Fruit fly (Drosophila melanogaster) whole organism, prepupa: ENCODE results near the gene Gr98b.
A peak's percentile ranks its signal among the peaks of the same experiment; 100 is the strongest.

ENCODE experiments used
- Blimp-1 ChIP-seq: fragments of 200-800 bp; sonication (Bioruptor generic); optimal IDR thresholded peaks from 3 replicates; lab custom pipeline; 2017; ENCODE audit warnings: missing biosample characterization, missing genetic modification characterization, mild to moderate bottlenecking, moderate library complexity, missing genetic modification reagents
- CG10669 ChIP-seq: fragments of 200-800 bp; sonication (Bioruptor generic); optimal IDR thresholded peaks from 3 replicates; lab custom pipeline; 2018; ENCODE audit warnings: missing biosample characterization, mild to moderate bottlenecking, missing genetic modification characterization, moderate library complexity
- CG11294 ChIP-seq: fragments of 200-800 bp; sonication (Bioruptor generic); IDR thresholded peaks from 2 replicates; pipeline ENCODE4 v1.3.6; 2022; ENCODE audit warnings: missing biosample characterization, missing genetic modification characterization
- CG11762 ChIP-seq: fragments of 200-800 bp; sonication (Bioruptor generic); optimal IDR thresholded peaks from 3 replicates; lab custom pipeline; 2016; ENCODE audit warnings: missing biosample characterization, missing genetic modification characterization; ENCODE audit not compliant: insufficient read depth
- CG11902 ChIP-seq: fragments of 200-800 bp; sonication (Bioruptor generic); optimal IDR thresholded peaks from 3 replicates; lab custom pipeline; 2016; ENCODE audit warnings: missing biosample characterization, missing genetic modification characterization
- CG1621 ChIP-seq: fragments of 200-800 bp; sonication (Bioruptor generic); optimal IDR thresholded peaks from 3 replicates; lab custom pipeline; 2018; ENCODE audit warnings: missing biosample characterization, mild to moderate bottlenecking, missing genetic modification characterization
- CG16779 ChIP-seq: fragments of 200-800 bp; sonication (Bioruptor generic); optimal IDR thresholded peaks from 3 replicates; lab custom pipeline; 2017; ENCODE audit warnings: missing biosample characterization, mild to moderate bottlenecking, missing genetic modification characterization
- CG3032 ChIP-seq: fragments of 200-800 bp; optimal IDR thresholded peaks from 2 replicates; lab custom pipeline; 2019; ENCODE audit warnings: missing biosample characterization, mild to moderate bottlenecking, missing genetic modification characterization, moderate library complexity
- CG32006 ChIP-seq: fragments of 200-800 bp; sonication (Bioruptor generic); optimal IDR thresholded peaks from 3 replicates; lab custom pipeline; 2017; ENCODE audit warnings: missing biosample characterization, mild to moderate bottlenecking, missing genetic modification characterization
- CG3919 ChIP-seq: fragments of 200-800 bp; sonication (Bioruptor generic); optimal IDR thresholded peaks from 3 replicates; lab custom pipeline; 2016; ENCODE audit warnings: missing biosample characterization, missing genetic modification characterization
- CG4318 ChIP-seq: fragments of 200-800 bp; sonication (Bioruptor generic); optimal IDR thresholded peaks from 3 replicates; lab custom pipeline; 2017; ENCODE audit warnings: missing biosample characterization, mild to moderate bottlenecking, missing genetic modification characterization
- CG6163 ChIP-seq: fragments of 200-800 bp; sonication (Bioruptor generic); IDR thresholded peaks from 3 replicates; pipeline ENCODE4 v1.3.6; 2022; ENCODE audit warnings: missing biosample characterization, missing genetic modification characterization
- CG6276 ChIP-seq: fragments of 200-800 bp; sonication (Bioruptor generic); optimal IDR thresholded peaks from 2 replicates; lab custom pipeline; 2017; ENCODE audit warnings: missing biosample characterization, mild to moderate bottlenecking, missing genetic modification characterization
- CG6792 ChIP-seq: fragments of 200-800 bp; sonication (Bioruptor generic); optimal IDR thresholded peaks from 3 replicates; lab custom pipeline; 2016; ENCODE audit warnings: missing biosample characterization, missing genetic modification characterization
- CG6808 ChIP-seq: fragments of 200-800 bp; sonication (Bioruptor generic); optimal IDR thresholded peaks from 3 replicates; lab custom pipeline; 2017; ENCODE audit warnings: missing biosample characterization, missing genetic modification characterization, mild to moderate bottlenecking, moderate library complexity, missing genetic modification reagents
- CG6854 ChIP-seq: fragments of 200-800 bp; sonication (Bioruptor generic); optimal IDR thresholded peaks from 2 replicates; lab custom pipeline; 2017; ENCODE audit warnings: missing biosample characterization, mild to moderate bottlenecking, missing genetic modification characterization
- CG7368 ChIP-seq: fragments of 200-800 bp; sonication (Bioruptor generic); optimal IDR thresholded peaks from 3 replicates; lab custom pipeline; 2016; ENCODE audit warnings: missing biosample characterization, missing genetic modification characterization
- CG8319 ChIP-seq: fragments of 200-800 bp; sonication (Bioruptor generic); optimal IDR thresholded peaks from 3 replicates; lab custom pipeline; 2016; ENCODE audit warnings: missing biosample characterization, missing genetic modification characterization
- CG8632 ChIP-seq: fragments of 200-800 bp; sonication (Bioruptor generic); optimal IDR thresholded peaks from 3 replicates; lab custom pipeline; 2016; ENCODE audit warnings: missing biosample characterization, missing genetic modification characterization
- Eip75B ChIP-seq: fragments of 200-800 bp; sonication (Bioruptor generic); optimal IDR thresholded peaks from 3 replicates; lab custom pipeline; 2016; ENCODE audit warnings: missing biosample characterization, missing genetic modification characterization
- Eip78C ChIP-seq: fragments of 200-800 bp; sonication (Bioruptor generic); peaks from one replicate; lab custom pipeline; 2016; ENCODE audit warnings: missing biosample characterization, missing genetic modification characterization
- Eip93F ChIP-seq: fragments of 200-800 bp; sonication (Bioruptor generic); optimal IDR thresholded peaks from 2 replicates; lab custom pipeline; 2016; ENCODE audit warnings: missing biosample characterization, mild to moderate bottlenecking, missing genetic modification characterization
- Ets21C ChIP-seq: fragments of 200-800 bp; sonication (Bioruptor generic); optimal IDR thresholded peaks from 3 replicates; lab custom pipeline; 2016; ENCODE audit warnings: missing biosample characterization, missing genetic modification characterization
- Hr39 ChIP-seq: fragments of 200-800 bp; sonication (Bioruptor generic); optimal IDR thresholded peaks from 2 replicates; lab custom pipeline; 2016; ENCODE audit warnings: missing biosample characterization, missing genetic modification characterization
- Hr4 ChIP-seq: fragments of 200-800 bp; sonication (Bioruptor generic); optimal IDR thresholded peaks from 3 replicates; lab custom pipeline; 2016; ENCODE audit warnings: missing biosample characterization, missing genetic modification characterization
- Met ChIP-seq: fragments of 200-800 bp; sonication (Bioruptor generic); optimal IDR thresholded peaks from 3 replicates; lab custom pipeline; 2016; ENCODE audit warnings: missing biosample characterization, missing genetic modification characterization
- OdsH ChIP-seq: fragments of 200-800 bp; sonication (Bioruptor generic); optimal IDR thresholded peaks from 3 replicates; lab custom pipeline; 2016; ENCODE audit warnings: missing biosample characterization, missing genetic modification characterization
- achi ChIP-seq: fragments of 200-800 bp; sonication (Bioruptor generic); optimal IDR thresholded peaks from 3 replicates; lab custom pipeline; 2016; ENCODE audit warnings: missing biosample characterization, missing genetic modification characterization
- acj6 ChIP-seq: fragments of 200-800 bp; sonication (Bioruptor generic); optimal IDR thresholded peaks from 3 replicates; lab custom pipeline; 2016; ENCODE audit warnings: missing biosample characterization, missing genetic modification characterization
- cyc ChIP-seq: fragments of 200-800 bp; sonication (Bioruptor generic); optimal IDR thresholded peaks from 3 replicates; lab custom pipeline; 2016; ENCODE audit warnings: missing biosample characterization, missing genetic modification characterization
- dsx ChIP-seq: fragments of 200-800 bp; optimal IDR thresholded peaks from 3 replicates; lab custom pipeline; 2019; ENCODE audit warnings: missing biosample characterization, mild to moderate bottlenecking, missing genetic modification characterization, moderate library complexity; ENCODE audit not compliant: poor library complexity, severe bottlenecking
- esn ChIP-seq: fragments of 200-800 bp; sonication (Bioruptor generic); optimal IDR thresholded peaks from 2 replicates; lab custom pipeline; 2016; ENCODE audit warnings: missing biosample characterization, mild to moderate bottlenecking, missing genetic modification characterization, moderate library complexity
- fd59A ChIP-seq: fragments of 200-800 bp; sonication (Bioruptor generic); optimal IDR thresholded peaks from 2 replicates; lab custom pipeline; 2017; ENCODE audit warnings: missing biosample characterization, mild to moderate bottlenecking, missing genetic modification characterization, missing genetic modification reagents
- fd85E ChIP-seq: fragments of 200-800 bp; sonication (Bioruptor generic); optimal IDR thresholded peaks from 3 replicates; lab custom pipeline; 2016; ENCODE audit warnings: missing biosample characterization, missing genetic modification characterization
- fkh ChIP-seq: fragments of 200-800 bp; sonication (Bioruptor generic); optimal IDR thresholded peaks from 3 replicates; lab custom pipeline; 2017; ENCODE audit warnings: missing biosample characterization, mild to moderate bottlenecking, missing genetic modification characterization, moderate library complexity
- lz ChIP-seq: fragments of 200-800 bp; sonication (Bioruptor generic); optimal IDR thresholded peaks from 3 replicates; lab custom pipeline; 2016; ENCODE audit warnings: missing biosample characterization, missing genetic modification characterization
- net ChIP-seq: fragments of 200-800 bp; sonication (Bioruptor generic); optimal IDR thresholded peaks from 3 replicates; lab custom pipeline; 2016; ENCODE audit warnings: missing biosample characterization, missing genetic modification characterization
- pdm3 ChIP-seq: fragments of 200-800 bp; sonication (Bioruptor generic); optimal IDR thresholded peaks from 3 replicates; lab custom pipeline; 2016; ENCODE audit warnings: missing biosample characterization, missing genetic modification characterization
- spab ChIP-seq: fragments of 200-800 bp; sonication (Bioruptor generic); optimal IDR thresholded peaks from 2 replicates; lab custom pipeline; 2017; ENCODE audit warnings: missing biosample characterization, mild to moderate bottlenecking, missing genetic modification characterization, missing genetic modification reagents
- ss ChIP-seq, 2 experiments: fragments of 200-800 bp; sonication (Bioruptor generic); optimal IDR thresholded peaks; 2 replicates in 1 of 2; 3 replicates in 1 of 2; lab custom pipeline; 2017 to 2018; ENCODE audit warnings: mild to moderate bottlenecking in 2 of 2, missing biosample characterization in 2 of 2, missing genetic modification characterization in 2 of 2, moderate library complexity in 1 of 2
- svp ChIP-seq: fragments of 200-800 bp; sonication (Bioruptor generic); peaks from one replicate; lab custom pipeline; 2016; ENCODE audit warnings: missing biosample characterization, missing genetic modification characterization
- topi ChIP-seq: fragments of 200-800 bp; sonication (Bioruptor generic); optimal IDR thresholded peaks from 3 replicates; lab custom pipeline; 2016; ENCODE audit warnings: missing biosample characterization, missing genetic modification characterization
- vri ChIP-seq: fragments of 200-800 bp; sonication (Bioruptor generic); optimal IDR thresholded peaks from 3 replicates; lab custom pipeline; 2016; ENCODE audit warnings: missing biosample characterization, mild to moderate bottlenecking, missing genetic modification characterization

The Gr98b gene

DNA sequence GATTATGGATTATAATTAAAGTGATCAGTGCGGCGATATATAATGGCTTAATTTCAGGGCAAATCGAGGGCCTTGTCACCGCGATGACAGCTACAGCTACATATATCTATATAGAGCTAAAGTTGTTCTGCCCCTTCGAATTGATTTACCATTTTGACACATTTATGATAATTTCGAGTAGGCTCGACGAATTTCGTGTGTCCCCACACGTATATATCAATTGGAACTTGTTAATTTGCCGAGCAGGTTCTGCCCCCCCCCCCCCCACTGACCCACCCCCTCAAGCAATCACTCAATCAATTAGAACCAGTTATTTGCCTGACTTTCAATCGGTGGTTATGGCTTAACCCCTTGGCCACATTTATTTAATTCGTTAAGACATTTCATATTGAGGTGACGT is 37.1 kb downstream of the Gr98b start:
- TF ChIP-seq CG11294 (GFP tag; lab: Robert Waterston, UW) (no peak), lz (GFP tag; lab: Kevin White, UChicago) (no peak), ss (GFP tag; optimal IDR thresholded peaks at IDR 0.05; lab: Kevin White, UChicago) (no peak), CG7368 (GFP tag; lab: Kevin White, UChicago) (no peak), fkh (GFP tag; lab: Kevin White, UChicago) (peak; percentile 29)

DNA sequence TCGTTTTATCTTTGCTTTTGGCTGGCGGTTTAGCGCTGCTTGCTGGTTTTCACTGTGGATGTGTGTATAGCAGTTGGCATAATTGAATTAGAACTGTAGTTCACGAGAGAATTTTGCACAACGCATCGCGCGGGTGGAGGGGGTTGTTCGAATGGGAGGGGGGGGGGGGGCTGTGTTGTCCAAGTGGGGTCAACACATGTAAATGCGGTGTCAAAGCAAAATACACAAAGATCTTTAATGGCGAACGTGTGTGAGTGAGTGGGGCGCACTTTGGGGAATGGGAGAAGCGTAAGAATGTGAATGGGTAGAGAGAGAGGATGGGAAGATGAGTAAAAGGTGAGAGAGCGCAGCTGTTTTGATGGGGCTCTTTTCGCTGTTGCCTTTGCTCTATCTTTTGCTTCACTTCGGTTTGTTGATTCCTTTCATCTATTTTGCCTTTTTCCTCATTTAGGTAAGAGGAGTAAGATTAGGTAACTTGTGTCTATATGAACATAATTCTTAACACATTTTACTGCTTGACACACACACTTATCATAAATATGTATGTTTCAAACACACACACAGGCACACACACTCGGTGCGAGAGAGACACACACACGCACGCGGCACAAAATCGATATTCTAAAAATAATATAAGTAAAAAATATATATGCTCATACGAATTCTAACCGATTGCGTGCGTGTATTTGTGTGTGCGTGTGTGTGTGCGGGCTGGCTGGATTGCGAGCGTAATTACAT is 38.1 kb downstream of the Gr98b start:
- TF ChIP-seq CG10669 (GFP tag; lab: Kevin White, UChicago) (no peak), Eip75B (GFP tag; lab: Kevin White, UChicago) (no peak), svp (GFP tag; lab: Kevin White, UChicago) (peak; percentile 72), CG1621 (tag; lab: Kevin White, UChicago) (no peak), CG3919 (GFP tag; lab: Kevin White, UChicago) (no peak), CG6854 (peak; percentile 27), vri (GFP tag; lab: Kevin White, UChicago) (peak; percentile 31), CG6808 (GFP tag; lab: Kevin White, UChicago) (no peak), fd59A (GFP tag; lab: Kevin White, UChicago) (no peak), fkh (GFP tag; lab: Kevin White, UChicago) (peak; percentile 28)

DNA sequence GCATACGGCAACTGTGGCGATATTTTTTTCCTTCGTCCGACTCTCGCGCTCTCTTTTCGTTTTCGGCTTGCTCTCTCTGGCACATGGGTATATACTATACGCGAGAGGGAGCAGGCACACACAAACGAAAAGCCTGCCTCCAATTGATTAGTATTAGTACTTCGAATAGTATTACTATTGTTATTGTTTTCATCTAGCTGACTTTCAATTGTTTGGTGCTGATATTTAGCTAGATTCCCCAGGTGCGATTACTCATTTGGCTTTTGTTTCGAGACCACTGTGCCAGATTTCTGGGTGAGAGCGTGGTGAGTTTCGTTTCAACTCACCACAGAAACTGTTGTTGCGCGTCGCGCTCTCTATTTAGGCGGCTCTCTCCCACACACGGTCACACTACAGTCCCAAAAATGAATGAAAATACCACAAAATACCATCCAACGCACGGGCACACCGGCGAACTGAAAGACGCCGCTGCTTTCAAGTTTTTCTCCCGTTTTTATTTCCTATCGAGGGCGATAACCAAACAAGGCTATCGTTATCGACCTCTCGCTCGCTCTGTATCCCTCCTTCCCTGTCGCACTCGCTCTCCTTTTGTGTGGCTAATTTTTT is 39.1 kb downstream of the Gr98b start:
- no peak for TF ChIP-seq CG4318 (GFP tag; lab: Kevin White, UChicago)
- TF ChIP-seq net (GFP tag; lab: Kevin White, UChicago), result peak; percentile 87
- TF ChIP-seq vri (GFP tag; lab: Kevin White, UChicago), result peak; percentile 83
- TF ChIP-seq Blimp-1, result no peak
- peak; percentile 85 for TF ChIP-seq svp (GFP tag; lab: Kevin White, UChicago)
- no peak for TF ChIP-seq CG6163 (GFP tag; lab: Robert Waterston, UW)
- TF ChIP-seq Hr4 (GFP tag; lab: Kevin White, UChicago), result peak; percentile 78
- TF ChIP-seq CG3032 (tag; lab: Kevin White, UChicago), result peak; percentile 55
- TF ChIP-seq CG6808 (GFP tag; lab: Kevin White, UChicago), result peak; percentile 71
- peak; percentile 91 for TF ChIP-seq CG16779 (tag; lab: Kevin White, UChicago)
- peak; percentile 52 for TF ChIP-seq spab (GFP tag; lab: Kevin White, UChicago)
- peak; percentile 67 for TF ChIP-seq lz (GFP tag; lab: Kevin White, UChicago)
- TF ChIP-seq CG32006 (GFP tag; lab: Kevin White, UChicago), result peak; percentile 71
- peak; percentile 59 for TF ChIP-seq cyc (GFP tag; lab: Kevin White, UChicago)
- no peak for TF ChIP-seq CG11294 (GFP tag; lab: Robert Waterston, UW)
- TF ChIP-seq topi (GFP tag; lab: Kevin White, UChicago), result peak; percentile 86
- TF ChIP-seq pdm3 (GFP tag; lab: Kevin White, UChicago), result peak; percentile 78
- peak; percentile 59 for TF ChIP-seq Hr39 (GFP tag; lab: Kevin White, UChicago)
- peak; percentile 84 for TF ChIP-seq Met (GFP tag; lab: Kevin White, UChicago)
- TF ChIP-seq acj6 (GFP tag; lab: Kevin White, UChicago), result peak; percentile 72
- TF ChIP-seq CG7368 (GFP tag; lab: Kevin White, UChicago), result peak; percentile 87
- TF ChIP-seq fd85E, result peak; percentile 42
- TF ChIP-seq dsx (GFP tag; lab: Kevin White, UChicago), result peak; percentile 71
- peak; percentile 83 for TF ChIP-seq OdsH
- peak; percentile 95 for TF ChIP-seq Eip78C (GFP tag; lab: Kevin White, UChicago)
- peak; percentile 68 for TF ChIP-seq CG1621 (tag; lab: Kevin White, UChicago)
- TF ChIP-seq CG6854, result peak; percentile 81
- peak; percentile 79 for TF ChIP-seq esn (GFP tag; lab: Kevin White, UChicago)
- TF ChIP-seq CG11902 (GFP tag; lab: Kevin White, UChicago), result peak; percentile 30
- TF ChIP-seq CG6792 (GFP tag; lab: Kevin White, UChicago), result peak; percentile 74
- TF ChIP-seq CG11762 (GFP tag; lab: Kevin White, UChicago), result peak; percentile 75
- peak; percentile 69 for TF ChIP-seq CG8632 (GFP tag; lab: Kevin White, UChicago)
- TF ChIP-seq CG8319 (GFP tag; lab: Kevin White, UChicago), result peak; percentile 45
- TF ChIP-seq CG6276 (GFP tag; lab: Kevin White, UChicago), result peak; percentile 83
- TF ChIP-seq ss (GFP tag; optimal IDR thresholded peaks at IDR 0.05; lab: Kevin White, UChicago), result peak; percentile 74 to 75
- peak; percentile 84 for TF ChIP-seq achi (GFP tag; lab: Kevin White, UChicago)
- TF ChIP-seq Eip93F, result no peak
- TF ChIP-seq Ets21C (GFP tag; lab: Kevin White, UChicago), result peak; percentile 14
